Worm (Caenorhabditis elegans): ENCODE data around the gene ndub-6.
A peak's percentile ranks its signal among the peaks of the same experiment; 100 is the strongest.

The ndub-6 gene

DNA sequence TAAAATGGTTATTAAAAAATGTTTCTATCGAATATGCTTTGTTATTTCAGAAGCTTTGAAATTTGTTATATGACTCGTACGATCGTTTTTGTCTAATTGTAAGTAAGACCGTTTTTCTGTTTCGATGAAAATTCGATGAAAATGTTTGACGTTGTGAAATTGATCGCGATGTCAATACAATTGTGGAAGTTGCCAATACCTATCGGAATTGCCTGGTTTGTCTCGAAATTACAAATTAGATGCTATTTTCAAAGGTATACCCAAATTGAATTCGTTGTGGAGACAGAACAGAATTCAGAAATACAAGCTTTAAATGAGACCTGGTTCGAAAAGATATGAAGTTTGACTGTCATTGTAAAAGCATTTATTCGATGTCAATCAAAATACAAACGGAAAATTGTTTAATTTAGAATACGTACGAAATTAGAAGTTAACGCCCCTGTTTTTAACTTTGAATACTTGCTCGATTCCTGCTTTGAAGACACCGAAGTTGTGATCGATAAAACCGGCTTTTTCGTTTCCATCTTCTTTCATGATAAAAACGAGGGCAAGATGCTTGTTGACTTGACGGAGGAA, 48.9 kb upstream of the ndub-6 start (continued):
- no peak for TF ChIP-seq ztf-6 (GFP tag; IDR thresholded peaks at IDR 0.05)

DNA sequence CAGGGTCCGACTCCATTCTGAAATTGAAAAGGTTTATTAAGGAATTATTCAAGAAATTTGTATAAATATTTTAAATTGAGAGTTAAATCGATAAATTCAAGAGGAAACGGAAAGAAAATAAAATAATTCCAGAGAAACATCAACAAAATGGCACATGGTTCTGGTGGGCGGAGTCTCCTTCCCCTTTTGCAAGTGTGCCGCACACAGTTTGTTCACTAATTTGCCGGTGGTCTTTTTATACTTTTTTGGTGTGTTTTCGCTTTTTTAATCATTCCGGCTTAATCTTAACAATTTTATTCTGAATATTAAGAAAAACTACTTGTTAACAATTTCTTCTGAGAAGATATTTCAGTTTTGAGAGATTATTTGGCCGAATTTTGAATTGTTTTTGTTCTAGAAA, 47.3 kb upstream of the ndub-6 start, which contains the start of the genes ragc-1 and Y24F12A.1:
ragc-1 (minus strand) TSS at position 25 of the 400 bp plus-strand sequence.
Y24F12A.1 (plus strand) TSS at position 346 of the 400 bp plus-strand sequence.
- peak; percentile 5 for TF ChIP-seq lsl-1 (GFP tag; optimal IDR thresholded peaks at IDR 0.05)
- TF ChIP-seq cebp-1 (GFP tag; IDR thresholded peaks at IDR 0.05): no peak
- peak; percentile 18 for TF ChIP-seq cebp-1 (tag; optimal IDR thresholded peaks at IDR 0.05)
- TF ChIP-seq madf-3 (GFP tag; IDR thresholded peaks at IDR 0.05): no peak
- TF ChIP-seq dpff-1 (tag; optimal IDR thresholded peaks at IDR 0.05): no peak
- no peak for TF ChIP-seq ztf-25 (GFP tag; IDR thresholded peaks at IDR 0.05)
- peak; percentile 39 for TF ChIP-seq ZK185.1 (tag; optimal IDR thresholded peaks at IDR 0.05; ENCODE audit: poor library complexity, severe bottlenecking)
- no peak for TF ChIP-seq nfyb-1 (GFP tag; IDR thresholded peaks at IDR 0.05)
- TF ChIP-seq snpc-1.3 (tag; optimal IDR thresholded peaks at IDR 0.05; ENCODE audit: insufficient read depth): peak; percentile 60
- TF ChIP-seq mcd-1 (GFP tag; IDR thresholded peaks at IDR 0.05): 0 out of 2 replicates have a peak, but pooled peaks have one; percentile 19
- TF ChIP-seq zim-3 (tag; optimal IDR thresholded peaks at IDR 0.05): no peak
- TF ChIP-seq pha-4 (tag; optimal IDR thresholded peaks at IDR 0.05): peak; percentile 22
- peak; percentile 71 for TF ChIP-seq ceh-100 (GFP tag; IDR thresholded peaks at IDR 0.05)
- peak; percentile 79 for TF ChIP-seq F23B12.7 (tag; optimal IDR thresholded peaks at IDR 0.05; ENCODE audit: insufficient read depth)
- TF ChIP-seq madf-6 (GFP tag; IDR thresholded peaks at IDR 0.05): no peak
- TF ChIP-seq tbp1 (GFP tag; optimal IDR thresholded peaks at IDR 0.05): peak; percentile 34
- TF ChIP-seq mel-28 (tag; optimal IDR thresholded peaks at IDR 0.05; ENCODE audit: borderline replicate concordance): no peak
- no peak for TF ChIP-seq egl-18 (GFP tag; IDR thresholded peaks at IDR 0.05)
- no peak for TF ChIP-seq attf-3 (GFP tag; conservative IDR thresholded peaks at IDR 0.05)
- TF ChIP-seq attf-5 (GFP tag; optimal IDR thresholded peaks at IDR 0.05): peak; percentile 70
- TF ChIP-seq nhr-80 (tag; optimal IDR thresholded peaks at IDR 0.05): peak; percentile 55
- peak; percentile 13 for TF ChIP-seq dpl-1 (GFP tag; optimal IDR thresholded peaks at IDR 0.05)
- TF ChIP-seq tlf-1 (GFP tag; optimal IDR thresholded peaks at IDR 0.05): no peak
- TF ChIP-seq gei-17 (GFP tag; optimal IDR thresholded peaks at IDR 0.05): no peak
- TF ChIP-seq snpc-3.4 (tag; optimal IDR thresholded peaks at IDR 0.05): peak; percentile 56
- TF ChIP-seq snpc-4 (GFP tag; optimal IDR thresholded peaks at IDR 0.05): peak; percentile 7
- peak in 1 of 4 experiments; percentile 40 for TF ChIP-seq snpc-4 (tag; optimal IDR thresholded peaks at IDR 0.05)
- no peak for TF ChIP-seq Y56A3A.18 (GFP tag; IDR thresholded peaks at IDR 0.05)
- no peak for TF ChIP-seq hrde-1 (tag; optimal IDR thresholded peaks at IDR 0.05; ENCODE audit: borderline replicate concordance)
- TF ChIP-seq let-526 (GFP tag; IDR thresholded peaks at IDR 0.05): no peak
- no peak for TF ChIP-seq nfya-2 (GFP tag; IDR thresholded peaks at IDR 0.05)
- TF ChIP-seq sptf-2 (GFP tag; optimal IDR thresholded peaks at IDR 0.05): no peak
- TF ChIP-seq somi-1 (GFP tag; optimal IDR thresholded peaks at IDR 0.05): no peak
- 0 out of 2 replicates have a peak, but pooled peaks have one; percentile 13 for TF ChIP-seq C06A6.2 (GFP tag; conservative IDR thresholded peaks at IDR 0.05)
- TF ChIP-seq dox-1 (GFP tag; IDR thresholded peaks at IDR 0.05): 0 out of 2 replicates have a peak, but pooled peaks have one; percentile 7
- TF ChIP-seq F10E7.11 (tag; optimal IDR thresholded peaks at IDR 0.05): no peak
- TF ChIP-seq hmg-20 (GFP tag; IDR thresholded peaks at IDR 0.05): no peak
- TF ChIP-seq egl-44 (GFP tag; IDR thresholded peaks at IDR 0.05): 0 out of 2 replicates have a peak, but pooled peaks have one; percentile 11

All from whole organism, young adult.